Fruit fly (Drosophila melanogaster) whole organism, pupa: ENCODE measurements around the gene CG13126.

ENCODE experiments used
- CG10348 ChIP-seq: fragments of 200-800 bp; sonication (Bioruptor generic); IDR thresholded peaks from 2 replicates; pipeline ENCODE4 v1.3.6; 2022; ENCODE audit warnings: missing biosample characterization, missing genetic modification characterization
- CG12605 ChIP-seq: fragments of 200-800 bp; sonication (Bioruptor generic); IDR thresholded peaks from 2 replicates; pipeline ENCODE4 v1.3.6; 2022; ENCODE audit warnings: missing biosample characterization, missing genetic modification characterization
- CG13204 ChIP-seq: fragments of 200-800 bp; sonication (Bioruptor generic); optimal IDR thresholded peaks from 2 replicates; lab custom pipeline; 2018; ENCODE audit warnings: missing biosample characterization, mild to moderate bottlenecking, missing genetic modification characterization, moderate library complexity
- CG14655 ChIP-seq: fragments of 200-800 bp; sonication (Bioruptor generic); optimal IDR thresholded peaks from 3 replicates; lab custom pipeline; 2017; ENCODE audit warnings: mild to moderate bottlenecking, missing biosample characterization, missing genetic modification reagents, missing genetic modification characterization
- CG15710 ChIP-seq: fragments of 200-800 bp; sonication (Bioruptor generic); optimal IDR thresholded peaks from 2 replicates; lab custom pipeline; 2018; ENCODE audit warnings: missing biosample characterization, mild to moderate bottlenecking, missing genetic modification characterization, moderate library complexity
- CG17806 ChIP-seq: fragments of 200-800 bp; sonication (Bioruptor generic); optimal IDR thresholded peaks from 2 replicates; lab custom pipeline; 2018; ENCODE audit warnings: missing biosample characterization, mild to moderate bottlenecking, missing genetic modification characterization, moderate library complexity
- CG32121 ChIP-seq: fragments of 200-800 bp; sonication (Bioruptor generic); IDR thresholded peaks from 2 replicates; pipeline ENCODE4 v1.3.6; 2022; ENCODE audit warnings: missing biosample characterization, missing genetic modification characterization
- CG34367 ChIP-seq: fragments of 200-800 bp; sonication (Bioruptor generic); optimal IDR thresholded peaks from 2 replicates; lab custom pipeline; 2018; ENCODE audit warnings: missing biosample characterization, mild to moderate bottlenecking, missing genetic modification characterization
- CG4496 ChIP-seq: fragments of 200-800 bp; sonication (Bioruptor generic); IDR thresholded peaks from 3 replicates; pipeline ENCODE4 v1.3.6; 2022; ENCODE audit warnings: missing biosample characterization, missing genetic modification characterization
- CG8159 ChIP-seq: fragments of 200-800 bp; sonication (Bioruptor generic); optimal IDR thresholded peaks from 3 replicates; lab custom pipeline; 2018; ENCODE audit warnings: missing biosample characterization, mild to moderate bottlenecking, missing genetic modification characterization, moderate library complexity
- CG8301 ChIP-seq: fragments of 200-800 bp; sonication (Bioruptor generic); optimal IDR thresholded peaks from 2 replicates; lab custom pipeline; 2018; ENCODE audit warnings: missing biosample characterization, mild to moderate bottlenecking, missing genetic modification characterization
- CG9948 ChIP-seq: fragments of 200-800 bp; sonication (Bioruptor generic); optimal IDR thresholded peaks from 2 replicates; lab custom pipeline; 2018; ENCODE audit warnings: missing biosample characterization, mild to moderate bottlenecking, missing genetic modification characterization, moderate library complexity
- D1 ChIP-seq: fragments of 200-800 bp; sonication (Bioruptor generic); optimal IDR thresholded peaks from 2 replicates; lab custom pipeline; 2018; ENCODE audit warnings: missing biosample characterization, mild to moderate bottlenecking, missing genetic modification characterization, moderate library complexity
- EcR ChIP-seq: fragments of 200-800 bp; sonication (Bioruptor generic); optimal IDR thresholded peaks from 3 replicates; lab custom pipeline; 2019; ENCODE audit warnings: missing biosample characterization, missing genetic modification characterization, mild to moderate bottlenecking, moderate library complexity, missing genetic modification reagents
- Ets98B ChIP-seq: fragments of 200-800 bp; sonication (Bioruptor generic); IDR thresholded peaks from 2 replicates; pipeline ENCODE4 v1.3.6; 2022; ENCODE audit warnings: missing biosample characterization, missing genetic modification characterization
- Pif1A ChIP-seq: fragments of 200-800 bp; sonication (Bioruptor generic); optimal IDR thresholded peaks from 3 replicates; lab custom pipeline; 2016; ENCODE audit warnings: missing biosample characterization, missing genetic modification characterization
- Pif1B ChIP-seq: fragments of 200-800 bp; sonication (Bioruptor generic); optimal IDR thresholded peaks from 3 replicates; lab custom pipeline; 2016; ENCODE audit warnings: missing biosample characterization, missing genetic modification characterization
- Snoo ChIP-seq: fragments of 200-800 bp; sonication (Bioruptor generic); optimal IDR thresholded peaks from 3 replicates; lab custom pipeline; 2017; ENCODE audit warnings: missing biosample characterization, mild to moderate bottlenecking, missing genetic modification characterization, inconsistent platforms
- fd96Ca ChIP-seq: fragments of 200-800 bp; sonication (Bioruptor generic); IDR thresholded peaks from 3 replicates; pipeline ENCODE4 v1.3.6; 2022; ENCODE audit warnings: missing biosample characterization, missing genetic modification characterization
- gl ChIP-seq: fragments of 200-800 bp; sonication (Bioruptor generic); optimal IDR thresholded peaks from 2 replicates; lab custom pipeline; 2018; ENCODE audit warnings: missing biosample characterization, mild to moderate bottlenecking, missing genetic modification characterization
- rn ChIP-seq: fragments of 200-800 bp; sonication (Bioruptor generic); IDR thresholded peaks from 2 replicates; pipeline ENCODE4 v1.3.6; 2022; ENCODE audit warnings: missing biosample characterization, missing genetic modification characterization

The CG13126 gene

dm6 chr2L:9907320-9908256 lies 46.4 kb downstream of the CG13126 start:
- TF ChIP-seq rn (GFP tag; lab: Robert Waterston, UW) (no peak), Pif1B (GFP tag; lab: Kevin White, UChicago) (peak; percentile 19), CG14655 (GFP tag; lab: Kevin White, UChicago) (no peak), CG13204 (GFP tag; lab: Kevin White, UChicago) (peak; percentile 56), EcR (GFP tag; lab: Kevin White, UChicago) (peak; percentile 60), CG9948 (no peak), fd96Ca (GFP tag; lab: Robert Waterston, UW) (no peak), CG8301 (tag; lab: Kevin White, UChicago) (no peak), CG15710 (tag; lab: Kevin White, UChicago) (peak; percentile 13), Snoo (tag; lab: Kevin White, UChicago) (no peak), gl (tag; lab: Kevin White, UChicago) (peak; percentile 44), CG4496 (peak; percentile 60), CG34367 (tag; lab: Kevin White, UChicago) (no peak), CG17806 (tag; lab: Kevin White, UChicago) (no peak), Ets98B (GFP tag; lab: Robert Waterston, UW) (peak; percentile 31; the same call in 1 of the 2 replicates), CG12605 (GFP tag; lab: Robert Waterston, UW) (no peak), D1 (tag; lab: Kevin White, UChicago) (no peak), CG32121 (GFP tag; lab: Robert Waterston, UW) (no peak), CG8159 (tag; lab: Kevin White, UChicago) (no peak), CG10348 (GFP tag; lab: Robert Waterston, UW) (no peak), Pif1A (GFP tag; lab: Kevin White, UChicago) (no peak)
- TF ChIP-seq, all 21 proteins: peak for 7

dm6 chr2L:9906641-9907040 lies 47.3 kb downstream of the CG13126 start:
- TF ChIP-seq CG13204 (GFP tag; lab: Kevin White, UChicago) (no peak), CG10348 (GFP tag; lab: Robert Waterston, UW) (no peak), CG15710 (tag; lab: Kevin White, UChicago) (no peak), Pif1B (GFP tag; lab: Kevin White, UChicago) (peak; percentile 17), CG14655 (GFP tag; lab: Kevin White, UChicago) (peak; percentile 55), CG9948 (peak; percentile 12), EcR (GFP tag; lab: Kevin White, UChicago) (no peak), CG8301 (tag; lab: Kevin White, UChicago) (peak; percentile 61), CG4496 (peak; percentile 78), Snoo (tag; lab: Kevin White, UChicago) (no peak), gl (tag; lab: Kevin White, UChicago) (peak; percentile 21), D1 (tag; lab: Kevin White, UChicago) (no peak), CG34367 (tag; lab: Kevin White, UChicago) (no peak), Ets98B (GFP tag; lab: Robert Waterston, UW) (peak; percentile 74), CG8159 (tag; lab: Kevin White, UChicago) (peak; percentile 43), CG12605 (GFP tag; lab: Robert Waterston, UW) (peak; percentile 70), Pif1A (GFP tag; lab: Kevin White, UChicago) (peak; percentile 2), rn (GFP tag; lab: Robert Waterston, UW) (no peak), CG17806 (tag; lab: Kevin White, UChicago) (peak; percentile 38), fd96Ca (GFP tag; lab: Robert Waterston, UW) (peak; percentile 76; the same call in 2 of the 3 replicates), CG32121 (GFP tag; lab: Robert Waterston, UW) (peak; percentile 56; the same call in 1 of the 2 replicates)

dm6 chr2L:9903028-9903427 lies 51.0 kb downstream of the CG13126 start, which contains the start of gene Muc30E:
TSS of gene Muc30E (minus strand) at chr2L:9903128.
- TF ChIP-seq EcR (GFP tag; lab: Kevin White, UChicago), result no peak
- TF ChIP-seq CG15710 (tag; lab: Kevin White, UChicago), result no peak
- TF ChIP-seq gl (tag; lab: Kevin White, UChicago), result no peak
- no peak for TF ChIP-seq Ets98B (GFP tag; lab: Robert Waterston, UW)
- TF ChIP-seq rn (GFP tag; lab: Robert Waterston, UW), result no peak
- no peak for TF ChIP-seq CG13204 (GFP tag; lab: Kevin White, UChicago)
- no peak for TF ChIP-seq D1 (tag; lab: Kevin White, UChicago)
- no peak for TF ChIP-seq CG4496
- TF ChIP-seq fd96Ca (GFP tag; lab: Robert Waterston, UW), result no peak
- no peak for TF ChIP-seq CG8301 (tag; lab: Kevin White, UChicago)
- no peak for TF ChIP-seq CG9948
- no peak for TF ChIP-seq Snoo (tag; lab: Kevin White, UChicago)
- TF ChIP-seq, all 21 proteins: peak for 0
